Fruit fly (Drosophila melanogaster): ENCODE results near the gene CG15721.

dm6 chrX:12970411-12970810 lies at the start of gene CG15721:
- no peak for TF ChIP-seq CG8478 (optimal IDR thresholded peaks at IDR 0.05)
- TF ChIP-seq CTCF (optimal IDR thresholded peaks at IDR 0.05) = no peak

Data from S2 (cell line).